Worm (Caenorhabditis elegans) whole organism, early embryonic: Measurements from ENCODE around the gene dhcr-7.

Experiments
- B0310.2 ChIP-seq: sonication (generic microtip); optimal IDR thresholded peaks from 2 replicates; lab custom pipeline; 2016; ENCODE audit warnings: mild to moderate bottlenecking, missing genetic modification characterization, missing compliant biosample characterization
- F13C5.2 ChIP-seq: sonication (generic microtip); optimal IDR thresholded peaks from 2 replicates; lab custom pipeline; 2017; ENCODE audit warnings: mild to moderate bottlenecking, missing genetic modification characterization, inconsistent platforms, missing compliant biosample characterization
- aly-1 ChIP-seq: sonication (generic microtip); optimal IDR thresholded peaks from 2 replicates; lab custom pipeline; 2016; ENCODE audit warnings: missing genetic modification characterization, missing compliant biosample characterization
- ama-1 ChIP-seq: fragments of 150-350 bp; optimal IDR thresholded peaks from 2 replicates; lab custom pipeline; 2014
- flt-1 ChIP-seq: fragments of 200-800 bp; sonication (Bioruptor generic); IDR thresholded peaks from 2 replicates; pipeline ENCODE4 v1.3.6; 2022; ENCODE audit warnings: missing genetic modification characterization, missing compliant biosample characterization
- hmbx-1 ChIP-seq: sonication (generic microtip); optimal IDR thresholded peaks from 2 replicates; lab custom pipeline; 2016; ENCODE audit warnings: mild to moderate bottlenecking, missing genetic modification characterization, missing compliant biosample characterization
- hnd-1 ChIP-seq: sonication (generic microtip); optimal IDR thresholded peaks from 2 replicates; lab custom pipeline; 2016; ENCODE audit warnings: missing genetic modification characterization, missing compliant biosample characterization
- pes-1 ChIP-seq: fragments of 200-800 bp; sonication (Bioruptor generic); IDR thresholded peaks from 2 replicates; pipeline ENCODE4 v1.3.6; 2022; ENCODE audit warnings: missing genetic modification reagents, missing genetic modification characterization, missing compliant biosample characterization
- scrt-1 ChIP-seq: fragments of 200-800 bp; sonication (Bioruptor generic); IDR thresholded peaks from 2 replicates; pipeline ENCODE4 v1.3.6; 2022; ENCODE audit warnings: missing genetic modification characterization, missing compliant biosample characterization
- sea-1 ChIP-seq: fragments of 200-800 bp; sonication (Bioruptor generic); conservative IDR thresholded peaks from 2 replicates; pipeline ENCODE4 v1.3.6; 2022; ENCODE audit warnings: missing genetic modification characterization, missing compliant biosample characterization
- tbx-11 ChIP-seq: fragments of 200-800 bp; sonication (Bioruptor generic); IDR thresholded peaks from 2 replicates; pipeline ENCODE4 v1.3.6; 2022; ENCODE audit warnings: missing genetic modification characterization, missing compliant biosample characterization
- tra-4 ChIP-seq: sonication (generic microtip); optimal IDR thresholded peaks from 2 replicates; lab custom pipeline; 2017; ENCODE audit warnings: missing genetic modification characterization, missing compliant biosample characterization

DNA sequence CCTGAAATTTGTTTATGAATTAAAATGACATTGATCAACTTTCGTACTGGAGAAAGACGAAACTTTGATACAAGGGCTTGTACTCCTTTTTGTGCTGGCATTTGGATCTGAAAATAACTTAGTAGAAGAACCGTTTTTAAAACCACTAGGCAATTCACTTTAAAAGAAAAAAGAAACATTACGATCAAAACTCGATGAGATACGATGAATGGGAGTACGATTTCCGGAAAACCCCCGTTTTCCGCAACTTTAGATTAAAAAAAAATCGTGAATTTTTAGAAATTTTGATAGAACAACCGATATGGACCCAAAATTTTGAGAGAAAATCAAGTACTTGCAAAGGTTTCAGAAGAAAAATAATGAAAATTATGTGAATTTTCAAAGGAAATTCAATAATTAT lies 14.8 kb downstream of the dhcr-7 start, which contains the start of gene B0250.8:
- TF ChIP-seq ama-1 (lab: Kevin White, UChicago) (no peak), pes-1 (no peak), flt-1 (GFP tag; lab: Robert Waterston, UW) (no peak), B0310.2 (tag; lab: Kevin White, UChicago) (no peak), sea-1 (GFP tag; lab: Robert Waterston, UW) (no peak), tbx-11 (GFP tag; lab: Robert Waterston, UW) (no peak), scrt-1 (GFP tag; lab: Robert Waterston, UW) (no peak), F13C5.2 (tag; lab: Kevin White, UChicago) (no peak), hnd-1 (no peak), tra-4 (tag; lab: Kevin White, UChicago) (no peak), hmbx-1 (tag; lab: Kevin White, UChicago) (no peak), aly-1 (no peak)
